Worm (Caenorhabditis elegans): ENCODE data around the gene ift-139.

ift-139 gene

ce11 chrIII:5991142-5991930 is 47.9 kb downstream of the ift-139 start, which contains the start of gene T04C9.2:
T04C9.2 (plus strand) TSS chrIII:5991880.
- no peak for TF ChIP-seq pes-1 (GFP tag; IDR thresholded peaks at IDR 0.05)

- TF ChIP-seq aly-1 (tag; optimal IDR thresholded peaks at IDR 0.05) (no peak), ets-7 (tag; optimal IDR thresholded peaks at IDR 0.05) (no peak), scrt-1 (GFP tag; IDR thresholded peaks at IDR 0.05) (no peak), B0310.2 (tag; optimal IDR thresholded peaks at IDR 0.05) (no peak)
These were observed 49.2 kb downstream of the ift-139 start for ce11 chrIII:5990090-5990489.

DNA sequence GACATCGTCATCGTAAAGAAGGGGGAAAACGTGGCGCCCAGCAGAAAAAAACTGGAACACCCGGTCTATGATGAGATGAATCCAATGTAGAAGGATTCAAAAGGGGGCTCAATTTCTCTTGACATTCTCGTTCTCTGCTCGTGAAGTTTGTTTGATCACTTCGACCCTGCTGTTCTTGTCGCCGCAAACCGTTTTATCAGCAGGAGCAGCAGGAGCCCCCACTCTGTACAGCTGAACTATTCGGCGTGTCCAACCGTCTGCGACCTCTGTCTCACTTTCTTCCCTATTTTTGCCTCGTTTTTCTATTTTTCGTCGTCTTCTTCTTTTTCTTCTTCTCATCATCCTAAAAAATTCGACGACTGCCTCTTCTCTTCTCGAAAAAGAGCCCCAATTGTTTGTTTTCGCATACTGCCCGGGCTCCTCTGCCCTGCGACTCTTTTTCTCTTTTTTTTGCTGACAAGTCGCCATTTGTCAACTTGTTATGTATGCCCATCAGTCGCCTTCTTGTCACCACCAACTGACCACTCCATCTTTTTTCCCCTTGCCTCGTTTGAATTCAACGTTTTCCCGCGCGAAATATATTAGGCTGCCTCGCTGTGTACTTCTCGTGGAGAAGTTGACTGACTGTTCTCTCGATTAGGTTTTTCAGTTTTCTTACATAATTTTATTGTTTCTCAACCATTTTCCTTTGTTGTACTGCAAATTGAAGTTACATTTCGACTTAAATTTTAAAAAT is 50.1 kb downstream of the ift-139 start:
- TF ChIP-seq tbx-37 (GFP tag; conservative IDR thresholded peaks at IDR 0.05) = no peak
- TF ChIP-seq hnd-1 (tag; optimal IDR thresholded peaks at IDR 0.05) = no peak
- TF ChIP-seq ama-1 (optimal IDR thresholded peaks at IDR 0.05) = no peak
- TF ChIP-seq ceh-36 (tag; optimal IDR thresholded peaks at IDR 0.05) = no peak
- no peak for TF ChIP-seq hmg-4 (GFP tag; optimal IDR thresholded peaks at IDR 0.05)
- no peak for TF ChIP-seq ets-7 (tag; optimal IDR thresholded peaks at IDR 0.05)
- TF ChIP-seq F13C5.2 (tag; optimal IDR thresholded peaks at IDR 0.05) = no peak
- no peak for TF ChIP-seq ceh-13 (GFP tag; optimal IDR thresholded peaks at IDR 0.05)
- TF ChIP-seq B0310.2 (tag; optimal IDR thresholded peaks at IDR 0.05) = no peak

ce11 chrIII:5988461-5988860 is 50.8 kb downstream of the ift-139 start:
- TF ChIP-seq scrt-1 (GFP tag; IDR thresholded peaks at IDR 0.05) (no peak), ceh-13 (GFP tag; optimal IDR thresholded peaks at IDR 0.05) (no peak), ets-7 (tag; optimal IDR thresholded peaks at IDR 0.05) (no peak), hmbx-1 (tag; optimal IDR thresholded peaks at IDR 0.05) (no peak), tra-4 (tag; optimal IDR thresholded peaks at IDR 0.05) (no peak), tbx-37 (GFP tag; conservative IDR thresholded peaks at IDR 0.05) (no peak), pes-1 (GFP tag; IDR thresholded peaks at IDR 0.05) (no peak), sea-1 (GFP tag; conservative IDR thresholded peaks at IDR 0.05) (no peak), B0310.2 (tag; optimal IDR thresholded peaks at IDR 0.05) (no peak), aly-1 (tag; optimal IDR thresholded peaks at IDR 0.05) (no peak), tbx-11 (GFP tag; IDR thresholded peaks at IDR 0.05) (no peak), hmg-4 (GFP tag; optimal IDR thresholded peaks at IDR 0.05) (no peak), flt-1 (GFP tag; IDR thresholded peaks at IDR 0.05) (no peak)

DNA sequence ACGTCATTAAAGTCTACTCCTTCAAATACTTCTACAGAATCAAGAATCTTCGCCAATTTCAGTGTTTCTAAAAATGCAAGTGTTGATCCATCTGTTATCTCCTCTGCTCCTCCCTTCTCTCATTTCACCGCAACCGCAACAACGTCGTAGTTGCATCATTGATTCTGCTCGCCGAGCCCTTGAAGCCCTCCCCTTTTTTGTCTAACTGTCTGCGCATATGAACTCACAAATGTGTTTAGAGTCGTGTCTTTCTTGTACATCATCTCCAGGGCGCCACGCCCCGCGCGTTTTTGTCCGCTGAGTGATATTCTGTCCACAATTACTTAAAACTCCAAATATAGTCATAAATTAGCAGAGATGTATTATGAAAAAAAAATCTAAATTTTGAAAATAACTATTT is 51.3 kb downstream of the ift-139 start:
- TF ChIP-seq pes-1 (GFP tag; IDR thresholded peaks at IDR 0.05) = no peak
- no peak for TF ChIP-seq scrt-1 (GFP tag; IDR thresholded peaks at IDR 0.05)
- no peak for TF ChIP-seq hmbx-1 (tag; optimal IDR thresholded peaks at IDR 0.05)
- TF ChIP-seq hnd-1 (tag; optimal IDR thresholded peaks at IDR 0.05) = no peak
- TF ChIP-seq ets-7 (tag; optimal IDR thresholded peaks at IDR 0.05) = no peak
- TF ChIP-seq tbx-37 (GFP tag; conservative IDR thresholded peaks at IDR 0.05) = no peak
- no peak for TF ChIP-seq flt-1 (GFP tag; IDR thresholded peaks at IDR 0.05)
- no peak for TF ChIP-seq tbx-11 (GFP tag; IDR thresholded peaks at IDR 0.05)
- TF ChIP-seq ama-1 (optimal IDR thresholded peaks at IDR 0.05) = no peak
- no peak for TF ChIP-seq ceh-13 (GFP tag; optimal IDR thresholded peaks at IDR 0.05)
- TF ChIP-seq tra-4 (tag; optimal IDR thresholded peaks at IDR 0.05) = no peak
- TF ChIP-seq sea-1 (GFP tag; conservative IDR thresholded peaks at IDR 0.05) = no peak
- no peak for TF ChIP-seq aly-1 (tag; optimal IDR thresholded peaks at IDR 0.05)
- TF ChIP-seq B0310.2 (tag; optimal IDR thresholded peaks at IDR 0.05) = no peak
- no peak for TF ChIP-seq F13C5.2 (tag; optimal IDR thresholded peaks at IDR 0.05)

ce11 chrIII:5985340-5985739 is 53.9 kb downstream of the ift-139 start, which contains the start of gene T04C9.3:
T04C9.3 (plus strand) TSS chrIII:5985640.
- TF ChIP-seq pes-1 (GFP tag; IDR thresholded peaks at IDR 0.05) = no peak
- no peak for TF ChIP-seq tra-4 (tag; optimal IDR thresholded peaks at IDR 0.05)
- TF ChIP-seq ceh-36 (tag; optimal IDR thresholded peaks at IDR 0.05) = no peak
- TF ChIP-seq hnd-1 (tag; optimal IDR thresholded peaks at IDR 0.05) = no peak
- no peak for TF ChIP-seq ets-7 (tag; optimal IDR thresholded peaks at IDR 0.05)
- TF ChIP-seq B0310.2 (tag; optimal IDR thresholded peaks at IDR 0.05) = no peak
- no peak for TF ChIP-seq ceh-13 (GFP tag; optimal IDR thresholded peaks at IDR 0.05)
- no peak for TF ChIP-seq scrt-1 (GFP tag; IDR thresholded peaks at IDR 0.05)
- TF ChIP-seq F13C5.2 (tag; optimal IDR thresholded peaks at IDR 0.05) = no peak
- TF ChIP-seq aly-1 (tag; optimal IDR thresholded peaks at IDR 0.05) = no peak
- TF ChIP-seq hmbx-1 (tag; optimal IDR thresholded peaks at IDR 0.05) = no peak
- no peak for TF ChIP-seq tbx-37 (GFP tag; conservative IDR thresholded peaks at IDR 0.05)
- TF ChIP-seq tbx-11 (GFP tag; IDR thresholded peaks at IDR 0.05) = no peak
- no peak for TF ChIP-seq sea-1 (GFP tag; conservative IDR thresholded peaks at IDR 0.05)
- TF ChIP-seq flt-1 (GFP tag; IDR thresholded peaks at IDR 0.05) = no peak
- no peak for TF ChIP-seq ama-1 (optimal IDR thresholded peaks at IDR 0.05)
- TF ChIP-seq hmg-4 (GFP tag; optimal IDR thresholded peaks at IDR 0.05) = no peak

ce11 chrIII:5982753-5983390 is 56.4 kb downstream of the ift-139 start:
- TF ChIP-seq flt-1 (GFP tag; IDR thresholded peaks at IDR 0.05) (no peak), tbx-37 (GFP tag; conservative IDR thresholded peaks at IDR 0.05) (no peak), hnd-1 (tag; optimal IDR thresholded peaks at IDR 0.05) (no peak), pes-1 (GFP tag; IDR thresholded peaks at IDR 0.05) (no peak), ceh-13 (GFP tag; optimal IDR thresholded peaks at IDR 0.05) (no peak), tbx-11 (GFP tag; IDR thresholded peaks at IDR 0.05) (no peak), ets-7 (tag; optimal IDR thresholded peaks at IDR 0.05) (no peak), aly-1 (tag; optimal IDR thresholded peaks at IDR 0.05) (no peak), hmbx-1 (tag; optimal IDR thresholded peaks at IDR 0.05) (no peak), F13C5.2 (tag; optimal IDR thresholded peaks at IDR 0.05) (no peak), B0310.2 (tag; optimal IDR thresholded peaks at IDR 0.05) (no peak), ama-1 (optimal IDR thresholded peaks at IDR 0.05) (no peak), sea-1 (GFP tag; conservative IDR thresholded peaks at IDR 0.05) (no peak), hmg-4 (GFP tag; optimal IDR thresholded peaks at IDR 0.05) (no peak), tra-4 (tag; optimal IDR thresholded peaks at IDR 0.05) (no peak)

Data from whole organism, early embryonic.